Worm (Caenorhabditis elegans): ENCODE measurements around the gene rpc-25.
A peak's percentile ranks its signal among the peaks of the same experiment; 100 is the strongest.

DNA sequence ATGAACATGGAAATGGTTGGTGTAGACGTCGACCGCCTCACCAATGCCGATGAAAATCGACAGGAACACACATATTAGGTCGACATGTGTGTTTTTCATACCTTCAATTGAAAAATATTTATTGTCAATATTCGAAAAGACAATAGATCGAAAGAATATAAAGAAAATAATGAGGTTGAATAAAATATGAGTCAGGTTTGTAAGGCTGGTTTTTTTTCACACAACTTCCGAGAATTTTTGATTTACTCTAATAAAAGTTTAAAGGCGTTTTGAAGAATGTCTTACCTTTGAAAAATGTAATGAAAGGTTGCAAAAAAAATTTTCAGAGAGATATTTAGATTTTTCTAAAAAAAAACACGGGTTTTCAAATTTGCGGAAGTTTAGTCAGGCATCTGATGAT is 32.7 kb downstream of the rpc-25 start, which contains the start of gene egl-3:
- no peak for TF ChIP-seq lir-3 (tag; optimal IDR thresholded peaks at IDR 0.05)
- TF ChIP-seq unc-62 (GFP tag; optimal IDR thresholded peaks at IDR 0.05 in 1 of 2): peak in 1 of 2 experiments; percentile 26
- TF ChIP-seq unc-62 (tag; optimal IDR thresholded peaks at IDR 0.05): no peak
- no peak for TF ChIP-seq mdl-1 (tag; optimal IDR thresholded peaks at IDR 0.05)
- TF ChIP-seq unc-39 (tag; optimal IDR thresholded peaks at IDR 0.05): no peak
- no peak for TF ChIP-seq aha-1 (tag)
- TF ChIP-seq arid-1 (GFP tag; conservative IDR thresholded peaks at IDR 0.05): no peak
